Fruit fly (Drosophila melanogaster): Measurements from ENCODE around the gene AdamTS-B.

AdamTS-B gene

dm6 chrX:5754837-5755828 lies 56.8 kb downstream of the AdamTS-B start, which contains the start of the genes lin-52 and CG15771:
TSS of gene lin-52 (minus strand) at chrX:5754958.
TSS of gene CG15771 (plus strand) at chrX:5755574.
- TF ChIP-seq Pif1B (GFP tag; optimal IDR thresholded peaks at IDR 0.05) (peak; percentile 94), CG8301 (tag; optimal IDR thresholded peaks at IDR 0.05) (peak; percentile 96), CG10348 (GFP tag; IDR thresholded peaks at IDR 0.05) (peak; percentile 87), CG14655 (GFP tag; optimal IDR thresholded peaks at IDR 0.05) (peak; percentile 97), CG9948 (tag; optimal IDR thresholded peaks at IDR 0.05) (peak; percentile 94), EcR (GFP tag; optimal IDR thresholded peaks at IDR 0.05) (peak; percentile 59), CG4496 (GFP tag; IDR thresholded peaks at IDR 0.05) (peak; percentile 95), CG34367 (tag; optimal IDR thresholded peaks at IDR 0.05) (peak; percentile 92), CG15710 (tag; optimal IDR thresholded peaks at IDR 0.05) (peak; percentile 95), CG8159 (tag; optimal IDR thresholded peaks at IDR 0.05) (peak; percentile 96), gl (tag; optimal IDR thresholded peaks at IDR 0.05) (peak; percentile 90), CG17806 (tag; optimal IDR thresholded peaks at IDR 0.05) (peak; percentile 91), Snoo (tag; optimal IDR thresholded peaks at IDR 0.05) (peak; percentile 97), fd96Ca (GFP tag; IDR thresholded peaks at IDR 0.05) (peak; percentile 97), rn (GFP tag; IDR thresholded peaks at IDR 0.05) (peak; percentile 77), D1 (tag; optimal IDR thresholded peaks at IDR 0.05) (no peak), CG13204 (GFP tag; optimal IDR thresholded peaks at IDR 0.05) (peak; percentile 100), CG12605 (GFP tag; IDR thresholded peaks at IDR 0.05) (peak; percentile 90), Pif1A (GFP tag; optimal IDR thresholded peaks at IDR 0.05) (peak; percentile 95), CG32121 (GFP tag; IDR thresholded peaks at IDR 0.05) (peak; percentile 97), Ets98B (GFP tag; IDR thresholded peaks at IDR 0.05) (peak; percentile 92)

- TF ChIP-seq Pif1B (GFP tag; optimal IDR thresholded peaks at IDR 0.05), result no peak
- no peak for TF ChIP-seq CG8301 (tag; optimal IDR thresholded peaks at IDR 0.05)
- no peak for TF ChIP-seq CG4496 (GFP tag; IDR thresholded peaks at IDR 0.05)
- no peak for TF ChIP-seq CG9948 (tag; optimal IDR thresholded peaks at IDR 0.05)
- TF ChIP-seq fd96Ca (GFP tag; IDR thresholded peaks at IDR 0.05), result no peak
- TF ChIP-seq Pif1A (GFP tag; optimal IDR thresholded peaks at IDR 0.05), result no peak
- TF ChIP-seq Ets98B (GFP tag; IDR thresholded peaks at IDR 0.05), result no peak
- no peak for TF ChIP-seq D1 (tag; optimal IDR thresholded peaks at IDR 0.05)
- no peak for TF ChIP-seq CG17806 (tag; optimal IDR thresholded peaks at IDR 0.05)
- no peak for TF ChIP-seq EcR (GFP tag; optimal IDR thresholded peaks at IDR 0.05)
- TF ChIP-seq CG8159 (tag; optimal IDR thresholded peaks at IDR 0.05), result no peak
Measured at dm6 chrX:5756146-5756545, 57.8 kb downstream of the AdamTS-B start.

All from whole organism, pupa.